Worm (Caenorhabditis elegans) whole organism, young adult: ENCODE results near the gene F52H2.5.

Experiments used
- B0035.1 ChIP-seq: sonication (generic microtip); optimal IDR thresholded peaks from 2 replicates; lab custom pipeline; 2016; ENCODE audit warnings: missing genetic modification characterization, mild to moderate bottlenecking, missing compliant biosample characterization, missing genotype, missing genetic modification reagents
- B0261.1 ChIP-seq: sonication (generic microtip); optimal IDR thresholded peaks from 2 replicates; lab custom pipeline; 2016; ENCODE audit warnings: mild to moderate bottlenecking, missing genetic modification characterization, moderate library complexity, missing compliant biosample characterization
- C17E4.6 ChIP-seq: fragments of 200-800 bp; sonication (Bioruptor generic); IDR thresholded peaks from 2 replicates; pipeline ENCODE4 v1.3.6; 2022; ENCODE audit warnings: missing genetic modification reagents, missing genetic modification characterization, missing compliant biosample characterization
- F57A8.1 ChIP-seq: fragments of 200-800 bp; sonication (Bioruptor generic); optimal IDR thresholded peaks from 2 replicates; lab custom pipeline; 2018; ENCODE audit warnings: mild to moderate bottlenecking, missing genetic modification characterization, moderate library complexity, missing compliant biosample characterization
- F57C9.4 ChIP-seq: sonication (generic microtip); optimal IDR thresholded peaks from 2 replicates; lab custom pipeline; 2017; ENCODE audit warnings: mild to moderate bottlenecking, missing genetic modification characterization, missing compliant biosample characterization
- K12H6.12 ChIP-seq: fragments of 200-800 bp; sonication (Bioruptor generic); optimal IDR thresholded peaks from 2 replicates; lab custom pipeline; 2018; ENCODE audit warnings: mild to moderate bottlenecking, missing genetic modification characterization, missing compliant biosample characterization
- T07F8.4 ChIP-seq: sonication (generic microtip); optimal IDR thresholded peaks from 2 replicates; lab custom pipeline; 2016; ENCODE audit warnings: mild to moderate bottlenecking, missing genetic modification characterization, moderate library complexity, missing compliant biosample characterization
- T26A5.8 ChIP-seq: sonication (generic microtip); optimal IDR thresholded peaks from 2 replicates; lab custom pipeline; 2016; ENCODE audit warnings: missing genetic modification characterization, missing compliant biosample characterization
- Y56A3A.18 ChIP-seq: fragments of 200-800 bp; sonication (Bioruptor generic); IDR thresholded peaks from 2 replicates; pipeline ENCODE4 v1.3.6; 2022; ENCODE audit warnings: missing genetic modification reagents, missing genetic modification characterization, missing compliant biosample characterization
- aptf-2 ChIP-seq: fragments of 200-800 bp; sonication (Bioruptor generic); conservative IDR thresholded peaks from 2 replicates; pipeline ENCODE4 v1.3.6; 2022; ENCODE audit warnings: missing genetic modification reagents, missing genetic modification characterization, missing compliant biosample characterization
- atf-7 ChIP-seq: sonication (generic microtip); optimal IDR thresholded peaks from 2 replicates; lab custom pipeline; 2017; ENCODE audit warnings: mild to moderate bottlenecking, missing genetic modification characterization, missing compliant biosample characterization
- attf-3 ChIP-seq: fragments of 200-800 bp; sonication (Bioruptor generic); conservative IDR thresholded peaks from 2 replicates; pipeline ENCODE4 v1.3.6; 2022; ENCODE audit warnings: missing genetic modification reagents, missing genetic modification characterization, missing compliant biosample characterization
- bed-2 ChIP-seq: fragments of 200-800 bp; sonication (Bioruptor generic); IDR thresholded peaks from 2 replicates; pipeline ENCODE4 v1.3.6; 2022; ENCODE audit warnings: missing genetic modification reagents, missing genetic modification characterization, missing compliant biosample characterization
- cebp-1 ChIP-seq, 2 experiments: fragments of 200-800 bp in 1 of 2; sonication (Bioruptor generic) in 1 of 2; sonication (generic microtip) in 1 of 2; IDR thresholded peaks in 1 of 2; optimal IDR thresholded peaks in 1 of 2; 2 replicates each; pipeline versions ENCODE4 v1.3.6 to Lab custom; 2017 to 2022; ENCODE audit warnings: missing compliant biosample characterization in 2 of 2, missing genetic modification characterization in 2 of 2, mild to moderate bottlenecking in 1 of 2, missing genetic modification reagents in 1 of 2, moderate library complexity in 1 of 2
- ceh-40 ChIP-seq: fragments of 200-800 bp; sonication (Bioruptor generic); IDR thresholded peaks from 2 replicates; pipeline ENCODE4 v1.3.6; 2022; ENCODE audit warnings: missing genetic modification characterization, missing compliant biosample characterization
- ceh-91 ChIP-seq: fragments of 200-800 bp; sonication (Bioruptor generic); IDR thresholded peaks from 2 replicates; pipeline ENCODE4 v1.3.6; 2022; ENCODE audit warnings: missing genetic modification reagents, missing genetic modification characterization, missing compliant biosample characterization
- die-1 ChIP-seq: sonication (generic microtip); optimal IDR thresholded peaks from 2 replicates; lab custom pipeline; 2016; ENCODE audit warnings: missing genotype, mild to moderate bottlenecking, missing genetic modification characterization, missing compliant biosample characterization
- gei-17 ChIP-seq: fragments of 200-800 bp; sonication (Bioruptor generic); optimal IDR thresholded peaks from 2 replicates; lab custom pipeline; 2018; ENCODE audit warnings: mild to moderate bottlenecking, missing genetic modification characterization, missing compliant biosample characterization
- lag-1 ChIP-seq: fragments of 200-800 bp; sonication (Bioruptor generic); IDR thresholded peaks from 2 replicates; pipeline ENCODE4 v1.3.6; 2022; ENCODE audit warnings: missing genetic modification reagents, missing genetic modification characterization, missing compliant biosample characterization
- lin-35 ChIP-seq, 3 experiments: fragments of 150-350 bp in 2 of 3; sonication (generic microtip) in 1 of 3; optimal IDR thresholded peaks; 2 replicates each; lab custom pipeline; 2014 to 2018; ENCODE audit warnings: missing biosample characterization in 3 of 3, missing genetic modification characterization in 3 of 3, missing genetic modification reagents in 3 of 3
- lir-1 ChIP-seq: fragments of 200-800 bp; sonication (Bioruptor generic); conservative IDR thresholded peaks from 2 replicates; pipeline ENCODE4 v1.3.6; 2022; ENCODE audit warnings: missing genetic modification reagents, missing genetic modification characterization, missing compliant biosample characterization
- madf-3 ChIP-seq: fragments of 200-800 bp; sonication (Bioruptor generic); IDR thresholded peaks from 2 replicates; pipeline ENCODE4 v1.3.6; 2022; ENCODE audit warnings: missing genetic modification reagents, missing genetic modification characterization, missing compliant biosample characterization
- madf-6 ChIP-seq: fragments of 200-800 bp; sonication (Bioruptor generic); IDR thresholded peaks from 2 replicates; pipeline ENCODE4 v1.3.6; 2022; ENCODE audit warnings: missing genetic modification reagents, missing genetic modification characterization, missing compliant biosample characterization
- nfya-1 ChIP-seq: sonication (generic microtip); optimal IDR thresholded peaks from 2 replicates; lab custom pipeline; 2017; ENCODE audit warnings: antibody characterized with exemption, missing compliant biosample characterization, missing genetic modification characterization, borderline replicate concordance; ENCODE audit not compliant: insufficient read depth
- nhr-90 ChIP-seq: sonication (generic microtip); optimal IDR thresholded peaks from 2 replicates; lab custom pipeline; 2016; ENCODE audit warnings: missing genotype, mild to moderate bottlenecking, missing genetic modification characterization, missing compliant biosample characterization
- rcor-1 ChIP-seq: fragments of 200-800 bp; sonication (Bioruptor generic); IDR thresholded peaks from 2 replicates; pipeline ENCODE4 v1.3.6; 2022; ENCODE audit warnings: missing genetic modification reagents, missing genetic modification characterization, missing compliant biosample characterization
- snpc-1.3 ChIP-seq: sonication (generic microtip); optimal IDR thresholded peaks from 2 replicates; lab custom pipeline; 2017; ENCODE audit warnings: missing genetic modification characterization, mild to moderate bottlenecking, missing compliant biosample characterization, antibody characterized with exemption, moderate library complexity, missing genotype, missing genetic modification reagents; ENCODE audit not compliant: insufficient read depth
- snpc-4 ChIP-seq, 5 experiments: fragments of 150-350 bp in 1 of 5; sonication (generic microtip) in 4 of 5; optimal IDR thresholded peaks; 2 replicates each; lab custom pipeline; 2014 to 2018; ENCODE audit warnings: missing genetic modification characterization in 5 of 5, missing biosample characterization in 3 of 5, antibody characterized with exemption in 2 of 5, mild to moderate bottlenecking in 2 of 5, missing compliant biosample characterization in 2 of 5, missing genotype in 2 of 5, moderate library complexity in 2 of 5, missing genetic modification reagents in 1 of 5
- sptf-2 ChIP-seq: fragments of 200-800 bp; sonication (Bioruptor generic); optimal IDR thresholded peaks from 2 replicates; lab custom pipeline; 2018; ENCODE audit warnings: mild to moderate bottlenecking, missing genetic modification characterization, missing compliant biosample characterization
- tbx-9 ChIP-seq: sonication (generic microtip); optimal IDR thresholded peaks from 2 replicates; lab custom pipeline; 2016; ENCODE audit warnings: borderline replicate concordance, missing genetic modification characterization, inconsistent platforms, missing compliant biosample characterization
- unc-62 ChIP-seq: fragments of 150-350 bp; optimal IDR thresholded peaks from 2 replicates; lab custom pipeline; 2014; ENCODE audit warnings: missing biosample characterization, missing genetic modification reagents, missing genetic modification characterization
- ztf-25 ChIP-seq: fragments of 200-800 bp; sonication (Bioruptor generic); IDR thresholded peaks from 2 replicates; pipeline ENCODE4 v1.3.6; 2022; ENCODE audit warnings: missing genetic modification reagents, missing genetic modification characterization, missing compliant biosample characterization
- ztf-6 ChIP-seq: fragments of 200-800 bp; sonication (Bioruptor generic); IDR thresholded peaks from 2 replicates; pipeline ENCODE4 v1.3.6; 2022; ENCODE audit warnings: missing genetic modification reagents, missing genetic modification characterization, missing compliant biosample characterization

F52H2.5 gene

DNA sequence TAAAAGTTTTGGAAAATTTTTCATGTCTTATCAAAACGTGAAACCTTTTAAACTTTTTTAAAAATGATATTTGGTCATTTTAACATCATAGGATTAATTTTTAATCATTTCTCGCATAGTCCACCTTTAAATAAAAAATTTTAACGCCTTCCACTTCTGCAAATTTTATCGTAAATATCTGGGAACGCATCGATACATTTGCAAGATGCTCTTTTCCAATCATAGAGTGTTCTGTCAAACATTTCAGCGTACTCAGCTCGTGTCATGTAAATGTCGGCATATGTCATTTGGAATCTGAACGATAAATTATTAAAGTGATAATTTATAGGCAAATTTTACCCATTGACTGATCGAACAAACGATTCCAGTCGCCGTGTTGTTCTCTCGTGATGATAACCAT is at the start of gene F52H2.5:
F52H2.5 (minus strand) TSS at position 101 of the 400 bp plus-strand sequence.
- TF ChIP-seq T26A5.8 (tag; lab: Kevin White, UChicago) (no peak), C17E4.6 (no peak), ceh-91 (GFP tag; lab: Robert Waterston, UW) (no peak), atf-7 (tag; lab: Kevin White, UChicago) (no peak), die-1 (tag; lab: Kevin White, UChicago) (no peak), madf-3 (no peak), lir-1 (no peak), madf-6 (GFP tag; lab: Robert Waterston, UW) (no peak), ceh-40 (GFP tag; lab: Robert Waterston, UW) (no peak), F57A8.1 (GFP tag; lab: Kevin White, UChicago) (no peak), ztf-25 (no peak), nhr-90 (tag; lab: Kevin White, UChicago) (no peak), B0035.1 (tag; lab: Kevin White, UChicago) (no peak), snpc-1.3 (tag; lab: Kevin White, UChicago) (no peak), sptf-2 (GFP tag; lab: Kevin White, UChicago) (no peak)

DNA sequence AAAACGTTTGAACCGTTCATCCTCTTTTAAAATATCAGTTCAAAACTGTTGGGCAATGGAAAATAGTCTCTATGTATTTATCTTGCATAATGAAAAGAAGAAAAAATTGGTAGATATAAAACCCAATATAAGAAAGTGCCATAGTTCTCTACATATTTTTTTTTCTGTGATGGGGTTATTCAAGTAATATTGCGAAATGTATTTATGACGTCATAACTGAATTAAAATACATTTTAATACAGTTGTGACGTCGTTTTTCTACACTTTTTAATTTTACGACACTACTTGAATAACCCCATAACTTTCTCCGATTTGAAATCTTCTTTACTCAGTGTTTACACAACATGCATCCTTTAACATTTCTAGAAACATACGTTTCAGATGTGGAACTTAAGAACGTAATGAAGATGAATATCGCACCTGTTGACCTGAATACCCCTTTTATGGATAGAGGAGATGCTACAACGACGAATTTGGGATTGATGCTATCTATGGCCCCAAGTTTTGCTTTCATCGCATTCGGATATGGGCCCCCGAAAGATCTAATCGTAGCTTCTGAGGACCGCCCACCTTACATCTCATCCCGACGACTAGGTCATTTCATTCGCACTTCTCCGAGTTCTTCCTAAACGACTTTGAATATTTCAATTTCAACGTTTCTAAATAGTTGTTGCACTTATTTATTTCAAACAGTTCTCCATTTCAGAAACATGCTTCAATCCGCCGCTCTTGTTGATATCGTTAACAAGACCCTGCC is 47.8 kb upstream of the F52H2.5 start, which contains the start of gene T03G6.1:
T03G6.1 (plus strand) TSS at position 707 of the 757 bp plus-strand sequence.
- TF ChIP-seq K12H6.12 (tag; lab: Kevin White, UChicago) = no peak
- no peak for TF ChIP-seq cebp-1 (GFP tag; IDR thresholded peaks at IDR 0.05; lab: Robert Waterston, UW)
- peak; percentile 54 for TF ChIP-seq cebp-1 (tag; optimal IDR thresholded peaks at IDR 0.05; lab: Kevin White, UChicago)

DNA sequence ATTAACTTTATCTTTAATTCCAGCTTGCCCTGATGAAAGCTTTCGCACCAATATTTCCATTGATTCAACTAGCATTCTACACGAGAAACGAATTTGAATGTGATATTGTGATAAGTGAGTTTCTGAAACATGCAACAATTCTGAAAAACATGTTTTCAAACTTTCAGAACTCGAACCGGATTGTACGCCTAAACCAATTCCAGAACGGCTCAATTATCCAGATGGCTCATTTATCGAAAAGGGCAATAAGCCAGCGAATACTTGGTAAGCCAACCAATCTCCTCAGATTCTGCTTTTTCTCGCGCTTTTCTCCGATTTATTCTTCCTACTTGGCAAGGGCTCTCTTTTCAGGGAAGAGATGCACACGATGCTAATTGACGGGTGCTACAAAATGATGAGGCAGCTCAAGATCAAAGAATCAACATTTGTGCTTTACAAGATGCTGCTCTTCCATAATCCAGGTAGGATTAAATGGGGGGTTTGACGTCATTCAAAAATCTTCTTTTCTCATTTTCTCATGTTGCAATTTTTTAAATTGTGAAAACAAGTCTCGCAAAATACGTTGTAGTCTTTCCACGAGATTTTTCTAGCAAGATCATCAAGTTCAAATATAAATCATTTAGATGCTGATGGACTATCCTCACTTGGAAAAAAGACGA is 44.6 kb upstream of the F52H2.5 start:
- TF ChIP-seq rcor-1 (GFP tag; lab: Robert Waterston, UW) = no peak
- TF ChIP-seq tbx-9 = no peak
- TF ChIP-seq snpc-4 (GFP tag; optimal IDR thresholded peaks at IDR 0.05; lab: Kevin White, UChicago) = no peak
- TF ChIP-seq snpc-4 (tag; optimal IDR thresholded peaks at IDR 0.05; lab: Kevin White, UChicago) = no peak
- TF ChIP-seq K12H6.12 (tag; lab: Kevin White, UChicago) = peak; percentile 27
- no peak for TF ChIP-seq aptf-2 (GFP tag; lab: Robert Waterston, UW)
- TF ChIP-seq lag-1 (GFP tag; lab: Robert Waterston, UW) = no peak
- no peak for TF ChIP-seq bed-2 (GFP tag; lab: Robert Waterston, UW)
- no peak for TF ChIP-seq gei-17 (GFP tag; lab: Kevin White, UChicago)

DNA sequence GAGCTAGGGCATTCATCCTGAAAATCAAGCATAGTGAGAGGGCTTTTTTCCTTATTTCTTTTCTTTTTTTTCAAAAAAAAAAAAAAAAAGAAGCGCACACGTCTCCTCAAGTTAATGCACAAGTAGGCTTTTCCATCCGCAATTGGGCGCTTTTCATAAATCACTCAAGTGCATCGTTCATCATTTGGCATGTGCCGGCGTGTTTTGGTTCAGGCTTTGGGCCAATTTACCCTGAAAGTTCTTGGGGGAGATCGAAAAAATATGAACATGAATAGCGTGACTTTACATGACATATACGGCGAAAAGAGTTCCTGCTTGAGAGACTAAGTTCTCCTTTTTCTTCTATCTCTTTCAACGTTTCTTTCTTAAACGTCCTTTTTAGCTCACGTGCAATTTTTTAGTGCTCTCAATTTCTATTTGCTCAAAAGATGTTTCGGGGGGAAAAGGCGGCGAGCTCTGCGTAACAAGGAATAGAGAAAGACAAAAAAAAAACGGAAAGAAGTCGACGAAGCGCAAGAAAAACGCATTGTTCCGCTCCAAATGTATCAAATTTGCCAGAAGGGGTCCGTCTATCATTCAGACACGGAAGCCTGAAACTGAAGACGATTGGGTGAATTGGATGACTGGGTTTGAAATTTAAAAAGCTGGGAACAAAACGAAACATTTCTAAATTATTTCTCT is 41.3 kb upstream of the F52H2.5 start:
- TF ChIP-seq ceh-40 (GFP tag; lab: Robert Waterston, UW) = no peak
- TF ChIP-seq Y56A3A.18 (GFP tag; lab: Robert Waterston, UW) = no peak
- TF ChIP-seq attf-3 = no peak
- TF ChIP-seq B0261.1 (tag; lab: Kevin White, UChicago) = no peak
- TF ChIP-seq C17E4.6 = no peak
- no peak for TF ChIP-seq lag-1 (GFP tag; lab: Robert Waterston, UW)
- no peak for TF ChIP-seq unc-62 (GFP tag; lab: Kevin White, UChicago)
- TF ChIP-seq K12H6.12 (tag; lab: Kevin White, UChicago) = no peak
- no peak for TF ChIP-seq madf-3
- TF ChIP-seq nfya-1 (tag; lab: Kevin White, UChicago) = no peak
- TF ChIP-seq ztf-6 (GFP tag; lab: Robert Waterston, UW) = no peak
- TF ChIP-seq T07F8.4 = no peak
- no peak for TF ChIP-seq F57C9.4 (tag; lab: Kevin White, UChicago)
- no peak for TF ChIP-seq lin-35 (GFP tag; optimal IDR thresholded peaks at IDR 0.05; lab: Kevin White, UChicago)
